Fruit fly (Drosophila melanogaster): ENCODE measurements around the gene Invadolysin.
A peak's percentile ranks its signal among the peaks of the same experiment; 100 is the strongest.

DNA sequence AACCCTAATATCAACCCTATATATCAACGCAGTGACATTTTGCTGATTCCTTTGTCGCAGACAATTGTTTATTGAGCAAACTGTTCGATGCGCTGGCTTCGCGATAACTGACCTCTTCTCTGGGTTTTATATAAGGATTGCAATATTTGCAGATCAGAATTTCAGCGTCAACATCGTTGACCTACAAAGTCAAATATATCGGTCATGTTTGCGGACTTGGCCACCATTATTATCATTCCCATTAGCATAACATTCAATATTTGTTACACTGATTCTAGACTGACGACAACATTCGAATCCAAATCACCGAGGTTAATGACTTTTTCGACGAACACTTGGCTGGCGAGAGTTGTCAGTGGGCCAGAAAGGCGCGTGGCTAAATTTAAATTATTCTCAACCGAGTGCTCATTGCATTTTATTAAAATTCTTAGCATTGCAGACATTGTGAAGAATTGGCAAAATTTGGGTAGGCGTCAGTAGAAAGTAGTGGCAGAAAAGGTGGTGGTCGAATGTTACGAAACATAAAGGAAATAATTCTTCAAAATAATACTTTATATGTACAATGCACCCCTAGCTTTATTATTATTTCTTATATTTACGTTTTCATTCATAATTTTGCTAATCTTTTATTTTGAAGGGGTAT lies 24.8 kb downstream of the Invadolysin start:
- TF ChIP-seq CG8478 (optimal IDR thresholded peaks at IDR 0.05) (no peak), psq (optimal IDR thresholded peaks at IDR 0.05) (no peak), EcR (GFP tag; optimal IDR thresholded peaks at IDR 0.05) (peak in 1 of 2 experiments; percentile 70), pan (optimal IDR thresholded peaks at IDR 0.05) (no peak)

Data from whole organism.